Worm (Caenorhabditis elegans): Measurements from ENCODE around the gene lgc-32.

- TF ChIP-seq lin-54 (GFP tag; optimal IDR thresholded peaks at IDR 0.05) (no peak), ccch-3 (GFP tag; optimal IDR thresholded peaks at IDR 0.05) (no peak), ceh-40 (GFP tag; IDR thresholded peaks at IDR 0.05) (no peak), nfyb-1 (GFP tag; IDR thresholded peaks at IDR 0.05) (no peak), K11D2.4 (GFP tag; IDR thresholded peaks at IDR 0.05) (no peak), sdz-38 (tag; optimal IDR thresholded peaks at IDR 0.05) (no peak), dpl-1 (GFP tag; optimal IDR thresholded peaks at IDR 0.05) (no peak), unc-130 (GFP tag; optimal IDR thresholded peaks at IDR 0.05) (no peak), lag-1 (GFP tag; IDR thresholded peaks at IDR 0.05) (no peak), nfya-1 (tag; optimal IDR thresholded peaks at IDR 0.05; ENCODE audit: borderline replicate concordance, insufficient read depth) (no peak), attf-6 (GFP tag; IDR thresholded peaks at IDR 0.05) (no peak), hmg-1.2 (GFP tag; IDR thresholded peaks at IDR 0.05) (no peak)
Measured at ce11 chrX:691613-692012, 19.7 kb downstream of the lgc-32 start, which contains the start of gene ncam-1.

Data from whole organism, young adult.